Fruit fly (Drosophila melanogaster) whole organism, pupa: ENCODE measurements around the gene pdm2.

Experiments used
- CG34367 ChIP-seq: fragments of 200-800 bp; sonication (Bioruptor generic); optimal IDR thresholded peaks from 2 replicates; lab custom pipeline; 2018; ENCODE audit warnings: missing biosample characterization, mild to moderate bottlenecking, missing genetic modification characterization
- EcR ChIP-seq: fragments of 200-800 bp; sonication (Bioruptor generic); optimal IDR thresholded peaks from 3 replicates; lab custom pipeline; 2019; ENCODE audit warnings: missing biosample characterization, missing genetic modification characterization, mild to moderate bottlenecking, moderate library complexity, missing genetic modification reagents
- Pif1B ChIP-seq: fragments of 200-800 bp; sonication (Bioruptor generic); optimal IDR thresholded peaks from 3 replicates; lab custom pipeline; 2016; ENCODE audit warnings: missing biosample characterization, missing genetic modification characterization
- Snoo ChIP-seq: fragments of 200-800 bp; sonication (Bioruptor generic); optimal IDR thresholded peaks from 3 replicates; lab custom pipeline; 2017; ENCODE audit warnings: missing biosample characterization, mild to moderate bottlenecking, missing genetic modification characterization, inconsistent platforms
- gl ChIP-seq: fragments of 200-800 bp; sonication (Bioruptor generic); optimal IDR thresholded peaks from 2 replicates; lab custom pipeline; 2018; ENCODE audit warnings: missing biosample characterization, mild to moderate bottlenecking, missing genetic modification characterization

- TF ChIP-seq EcR (no peak), Snoo (tag; lab: Kevin White, UChicago) (no peak), gl (tag; lab: Kevin White, UChicago) (no peak), Pif1B (no peak), CG34367 (tag; lab: Kevin White, UChicago) (no peak)
These were observed 21.3 kb downstream of the pdm2 start for dm6 chr2L:12678286-12678685.
